Fruit fly (Drosophila melanogaster) Kc167 (cell line): ENCODE data around the gene CG14965.

Experiments
- h ChIP-seq: fragments of >200 bp; optimal IDR thresholded peaks from 3 replicates; lab custom pipeline; 2018; ENCODE audit warnings: missing external identifiers
- ttk ChIP-seq: sonication (Bioruptor generic); optimal IDR thresholded peaks from 2 replicates; lab custom pipeline; 2017; ENCODE audit warnings: missing external identifiers

dm6 chr3L:3192912-3193311 is 621 bp upstream of the CG14965 start, which contains the start of gene Hsp83:
- no peak for TF ChIP-seq ttk (lab: Kevin White, UChicago)
- no peak for TF ChIP-seq h
